Fruit fly (Drosophila melanogaster) whole organism, embryonic: Measurements from ENCODE around the gene CG42699.

Experiments
- Abd-B ChIP-seq: fragments of 200-800 bp; sonication (Bioruptor generic); optimal IDR thresholded peaks from 2 replicates; lab custom pipeline; 2018; ENCODE audit warnings: missing biosample characterization, mild to moderate bottlenecking, missing genetic modification characterization, moderate library complexity
- Aef1 ChIP-seq: fragments of 200-800 bp; sonication (Bioruptor generic); IDR thresholded peaks from 3 replicates; pipeline ENCODE4 v1.3.6; 2022; ENCODE audit warnings: missing biosample characterization, missing genetic modification characterization
- CG11247 ChIP-seq: fragments of 200-800 bp; sonication (Bioruptor generic); IDR thresholded peaks from 2 replicates; pipeline ENCODE4 v1.3.6; 2022; ENCODE audit warnings: missing biosample characterization, missing genetic modification characterization
- CG11504 ChIP-seq: fragments of 200-800 bp; sonication (Bioruptor generic); optimal IDR thresholded peaks from 3 replicates; lab custom pipeline; 2019; ENCODE audit warnings: missing biosample characterization, mild to moderate bottlenecking, missing genetic modification characterization, moderate library complexity
- CG11695 ChIP-seq: fragments of 200-800 bp; sonication (Bioruptor generic); IDR thresholded peaks from 3 replicates; pipeline ENCODE4 v1.3.6; 2022; ENCODE audit warnings: missing biosample characterization, missing genetic modification characterization
- CG13894 ChIP-seq: fragments of 200-800 bp; sonication (Bioruptor generic); optimal IDR thresholded peaks from 3 replicates; lab custom pipeline; 2018; ENCODE audit warnings: missing biosample characterization, mild to moderate bottlenecking, missing genetic modification characterization, moderate library complexity
- CG14014 ChIP-seq: fragments of 200-800 bp; sonication (Bioruptor generic); IDR thresholded peaks from 2 replicates; pipeline ENCODE4 v1.3.6; 2022; ENCODE audit warnings: missing biosample characterization, missing genetic modification characterization
- CG15601 ChIP-seq: fragments of 200-800 bp; sonication (Bioruptor generic); optimal IDR thresholded peaks from 3 replicates; lab custom pipeline; 2019; ENCODE audit warnings: missing biosample characterization, mild to moderate bottlenecking, missing genetic modification characterization, moderate library complexity
- CG17612 ChIP-seq: fragments of 200-800 bp; sonication (Bioruptor generic); IDR thresholded peaks from 2 replicates; pipeline ENCODE4 v1.3.6; 2022; ENCODE audit warnings: missing biosample characterization, missing genetic modification characterization
- CG18262 ChIP-seq: fragments of 200-800 bp; optimal IDR thresholded peaks from 3 replicates; lab custom pipeline; 2019; ENCODE audit warnings: missing biosample characterization, mild to moderate bottlenecking, missing genetic modification characterization, moderate library complexity
- CG2199 ChIP-seq: fragments of 200-800 bp; sonication (Bioruptor generic); IDR thresholded peaks from 3 replicates; pipeline ENCODE4 v1.3.6; 2022; ENCODE audit warnings: missing biosample characterization, missing genetic modification characterization
- CG2202 ChIP-seq: fragments of 200-800 bp; sonication (Bioruptor generic); optimal IDR thresholded peaks from 2 replicates; lab custom pipeline; 2018; ENCODE audit warnings: missing biosample characterization, mild to moderate bottlenecking, missing genetic modification characterization
- CG3847 ChIP-seq: fragments of 200-800 bp; sonication (Bioruptor generic); IDR thresholded peaks from 2 replicates; pipeline ENCODE4 v1.3.6; 2022; ENCODE audit warnings: missing biosample characterization, missing genetic modification characterization
- CG42726 ChIP-seq: fragments of 200-800 bp; sonication (Bioruptor generic); IDR thresholded peaks from 2 replicates; pipeline ENCODE4 v1.3.6; 2022; ENCODE audit warnings: missing biosample characterization, missing genetic modification characterization; ENCODE audit not compliant: partially characterized antibody
- CG4404 ChIP-seq: fragments of 200-800 bp; sonication (Bioruptor generic); IDR thresholded peaks from 2 replicates; pipeline ENCODE4 v1.3.6; 2022; ENCODE audit warnings: missing biosample characterization, missing genetic modification characterization
- CG5953 ChIP-seq: fragments of 200-800 bp; sonication (Bioruptor generic); IDR thresholded peaks from 2 replicates; pipeline ENCODE4 v1.3.6; 2022; ENCODE audit warnings: missing biosample characterization, missing genetic modification characterization
- CG6272 ChIP-seq: fragments of 200-800 bp; sonication (Bioruptor generic); IDR thresholded peaks from 2 replicates; pipeline ENCODE4 v1.3.6; 2022; ENCODE audit warnings: missing biosample characterization, missing genetic modification characterization
- CG9609 ChIP-seq: fragments of 200-800 bp; sonication (Bioruptor generic); optimal IDR thresholded peaks from 3 replicates; lab custom pipeline; 2016; ENCODE audit warnings: missing biosample characterization, missing genetic modification characterization
- CrebB ChIP-seq: fragments of 200-800 bp; sonication (Bioruptor generic); optimal IDR thresholded peaks from 3 replicates; lab custom pipeline; 2018; ENCODE audit warnings: missing biosample characterization, mild to moderate bottlenecking, missing genetic modification characterization
- D19B ChIP-seq: fragments of 200-800 bp; sonication (Bioruptor generic); optimal IDR thresholded peaks from 2 replicates; lab custom pipeline; 2017; ENCODE audit warnings: missing biosample characterization, mild to moderate bottlenecking, missing genetic modification characterization
- Dbx ChIP-seq: fragments of 200-800 bp; sonication (Bioruptor generic); IDR thresholded peaks from 3 replicates; pipeline ENCODE4 v1.3.6; 2022; ENCODE audit warnings: missing biosample characterization, missing genetic modification characterization
- Ets65A ChIP-seq: fragments of 200-800 bp; sonication (Bioruptor generic); peaks from one replicate; lab custom pipeline; 2016; ENCODE audit warnings: missing biosample characterization, missing genetic modification characterization
- H2.0 ChIP-seq: fragments of 200-800 bp; sonication (Bioruptor generic); IDR thresholded peaks from 2 replicates; pipeline ENCODE4 v1.3.6; 2022; ENCODE audit warnings: missing biosample characterization, missing genetic modification characterization
- HLH4C ChIP-seq: fragments of 200-800 bp; sonication (Bioruptor generic); IDR thresholded peaks from 3 replicates; pipeline ENCODE4 v1.3.6; 2022; ENCODE audit warnings: missing biosample characterization, missing genetic modification characterization; ENCODE audit not compliant: partially characterized antibody
- HLHmδ ChIP-seq: fragments of 200-800 bp; sonication (Bioruptor generic); optimal IDR thresholded peaks from 2 replicates; lab custom pipeline; 2018; ENCODE audit warnings: missing biosample characterization, mild to moderate bottlenecking, missing genetic modification characterization, moderate library complexity
- Hr39 ChIP-seq: fragments of >200 bp; optimal IDR thresholded peaks from 2 replicates; lab custom pipeline; 2017
- Jarid2 ChIP-seq: fragments of 200-800 bp; sonication (Bioruptor generic); optimal IDR thresholded peaks from 3 replicates; lab custom pipeline; 2017; ENCODE audit warnings: mild to moderate bottlenecking, missing biosample characterization, missing genetic modification reagents, missing genetic modification characterization
- Kr ChIP-seq: fragments of 200-800 bp; sonication (Bioruptor generic); optimal IDR thresholded peaks from 2 replicates; lab custom pipeline; 2017; ENCODE audit warnings: missing biosample characterization, mild to moderate bottlenecking, missing genetic modification characterization
- Lim3 ChIP-seq: fragments of 200-800 bp; sonication (Bioruptor generic); IDR thresholded peaks from 2 replicates; pipeline ENCODE4 v1.3.6; 2022; ENCODE audit warnings: missing biosample characterization, missing genetic modification characterization
- Meics ChIP-seq: fragments of 200-800 bp; sonication (Bioruptor generic); optimal IDR thresholded peaks from 2 replicates; lab custom pipeline; 2017; ENCODE audit warnings: missing biosample characterization, mild to moderate bottlenecking, missing genetic modification characterization
- Neu2 ChIP-seq: fragments of 200-800 bp; sonication (Bioruptor generic); optimal IDR thresholded peaks from 3 replicates; lab custom pipeline; 2016; ENCODE audit warnings: missing biosample characterization, missing genetic modification characterization, borderline replicate concordance
- Nf-YB ChIP-seq: fragments of 200-800 bp; sonication (Bioruptor generic); optimal IDR thresholded peaks from 3 replicates; lab custom pipeline; 2019; ENCODE audit warnings: missing biosample characterization, mild to moderate bottlenecking, missing genetic modification characterization, moderate library complexity
- NfI ChIP-seq: fragments of 200-800 bp; sonication (Bioruptor generic); optimal IDR thresholded peaks from 3 replicates; lab custom pipeline; 2018; ENCODE audit warnings: missing biosample characterization, mild to moderate bottlenecking, missing genetic modification characterization, moderate library complexity
- Opbp ChIP-seq: fragments of 200-800 bp; sonication (Bioruptor generic); IDR thresholded peaks from 3 replicates; pipeline ENCODE4 v1.3.6; 2022; ENCODE audit warnings: missing biosample characterization, missing genetic modification characterization; ENCODE audit not compliant: partially characterized antibody
- Ravus ChIP-seq: fragments of 200-800 bp; sonication (Bioruptor generic); IDR thresholded peaks from 2 replicates; pipeline ENCODE4 v1.3.6; 2022; ENCODE audit warnings: missing biosample characterization, missing genetic modification characterization
- Usf ChIP-seq: fragments of 200-800 bp; sonication (Bioruptor generic); optimal IDR thresholded peaks from 2 replicates; lab custom pipeline; 2017; ENCODE audit warnings: missing genotype, missing biosample characterization, missing genetic modification characterization
- Vsx1 ChIP-seq: fragments of 200-800 bp; sonication (Bioruptor generic); optimal IDR thresholded peaks from 2 replicates; lab custom pipeline; 2017; ENCODE audit warnings: missing biosample characterization, mild to moderate bottlenecking, missing genetic modification characterization, missing genetic modification reagents
- ato ChIP-seq: fragments of 200-800 bp; sonication (Bioruptor generic); IDR thresholded peaks from 2 replicates; pipeline ENCODE4 v1.3.6; 2022; ENCODE audit warnings: missing biosample characterization, missing genetic modification characterization; ENCODE audit not compliant: partially characterized antibody
- chm ChIP-seq: fragments of 200-800 bp; sonication (Bioruptor generic); IDR thresholded peaks from 2 replicates; pipeline ENCODE4 v1.3.6; 2022; ENCODE audit warnings: missing biosample characterization, missing genetic modification characterization
- crc ChIP-seq: fragments of 200-800 bp; sonication (Bioruptor generic); optimal IDR thresholded peaks from 2 replicates; lab custom pipeline; 2016; ENCODE audit warnings: missing biosample characterization, missing genetic modification characterization
- exex ChIP-seq: fragments of 200-800 bp; sonication (Bioruptor generic); optimal IDR thresholded peaks from 4 replicates; lab custom pipeline; 2018; ENCODE audit warnings: missing biosample characterization, mild to moderate bottlenecking, missing genetic modification characterization, moderate library complexity
- lbe ChIP-seq: fragments of 200-800 bp; sonication (Bioruptor generic); optimal IDR thresholded peaks from 2 replicates; lab custom pipeline; 2016; ENCODE audit warnings: missing biosample characterization, mild to moderate bottlenecking, missing genetic modification characterization
- nau ChIP-seq: fragments of 200-800 bp; sonication (Bioruptor generic); optimal IDR thresholded peaks from 3 replicates; lab custom pipeline; 2017; ENCODE audit warnings: missing biosample characterization, mild to moderate bottlenecking, missing genetic modification characterization, missing genetic modification reagents
- nerfin-1 ChIP-seq: fragments of 200-800 bp; sonication (Bioruptor generic); optimal IDR thresholded peaks from 3 replicates; lab custom pipeline; 2019; ENCODE audit warnings: missing biosample characterization, mild to moderate bottlenecking, missing genetic modification characterization, moderate library complexity
- peb ChIP-seq: fragments of 200-800 bp; sonication (Bioruptor generic); IDR thresholded peaks from 2 replicates; pipeline ENCODE4 v1.3.6; 2022; ENCODE audit warnings: missing biosample characterization, missing genetic modification characterization
- sens ChIP-seq: fragments of 200-800 bp; sonication (Bioruptor generic); peaks from one replicate; lab custom pipeline; 2016; ENCODE audit warnings: missing biosample characterization, missing genetic modification characterization
- sisA ChIP-seq: fragments of 200-800 bp; sonication (Bioruptor generic); IDR thresholded peaks from 2 replicates; pipeline ENCODE4 v1.3.6; 2022; ENCODE audit warnings: missing biosample characterization, missing genetic modification characterization
- tll ChIP-seq, 2 experiments: fragments of 200-800 bp in 1 of 2; fragments of >200 bp in 1 of 2; sonication (Bioruptor generic) in 1 of 2; optimal IDR thresholded peaks; 2 replicates each; lab custom pipeline; 2017 to 2019; ENCODE audit warnings: missing biosample characterization in 2 of 2, missing genetic modification characterization in 2 of 2, mild to moderate bottlenecking in 1 of 2, moderate library complexity in 1 of 2
- zf30C ChIP-seq: fragments of 200-800 bp; sonication (Bioruptor generic); optimal IDR thresholded peaks from 3 replicates; lab custom pipeline; 2018; ENCODE audit warnings: missing biosample characterization, mild to moderate bottlenecking, missing genetic modification characterization

The CG42699 gene

dm6 chrX:5764001-5764892 is at the start of gene CG42699, which contains the start of gene MAPk-Ak2 (continued):
- TF ChIP-seq chm (GFP tag; lab: Robert Waterston, UW): peak; percentile 92
- TF ChIP-seq H2.0 (GFP tag; lab: Robert Waterston, UW): no peak
- no peak for TF ChIP-seq tll (GFP tag; optimal IDR thresholded peaks at IDR 0.05; lab: Kevin White, UChicago)
- peak; percentile 62; the same call in 1 of the 3 replicates for TF ChIP-seq Dbx (GFP tag; lab: Robert Waterston, UW)
- TF ChIP-seq Vsx1 (GFP tag; lab: Kevin White, UChicago): peak; percentile 78
- no peak for TF ChIP-seq Ravus (GFP tag; lab: Robert Waterston, UW)
- no peak for TF ChIP-seq CG6272 (GFP tag; lab: Robert Waterston, UW)
- peak; percentile 85 for TF ChIP-seq HLH4C (GFP tag; lab: Robert Waterston, UW)
- TF ChIP-seq lbe (GFP tag; lab: Kevin White, UChicago): peak; percentile 68
- peak; percentile 38 for TF ChIP-seq HLHmδ (GFP tag; lab: Kevin White, UChicago)
- TF ChIP-seq Lim3 (GFP tag; lab: Robert Waterston, UW): no peak
- peak; percentile 94 for TF ChIP-seq nerfin-1 (tag; lab: Kevin White, UChicago)
- peak; percentile 84 for TF ChIP-seq Meics
- TF ChIP-seq crc (GFP tag; lab: Kevin White, UChicago): peak; percentile 71
- TF ChIP-seq zf30C (GFP tag; lab: Kevin White, UChicago): no peak
- peak; percentile 73 for TF ChIP-seq exex (tag; lab: Kevin White, UChicago)
- TF ChIP-seq peb (GFP tag; lab: Robert Waterston, UW): no peak
- TF ChIP-seq Jarid2 (GFP tag; lab: Kevin White, UChicago): peak; percentile 82
- TF ChIP-seq sens: peak; percentile 94
- peak; percentile 69 for TF ChIP-seq ato (GFP tag; lab: Robert Waterston, UW)
- TF ChIP-seq CG9609 (GFP tag; lab: Kevin White, UChicago): peak; percentile 58
- TF ChIP-seq CG18262 (tag; lab: Kevin White, UChicago): peak; percentile 63
- TF ChIP-seq CG11695 (GFP tag; lab: Robert Waterston, UW): peak; percentile 73
- TF ChIP-seq Neu2 (GFP tag; lab: Kevin White, UChicago): no peak
- TF ChIP-seq Nf-YB: peak; percentile 54
- peak; percentile 59; the same call in 1 of the 2 replicates for TF ChIP-seq CG3847 (GFP tag; lab: Robert Waterston, UW)
- TF ChIP-seq D19B (GFP tag; lab: Kevin White, UChicago): peak; percentile 36
- no peak for TF ChIP-seq CG4404
- TF ChIP-seq CG17612 (GFP tag; lab: Robert Waterston, UW): no peak
- TF ChIP-seq CG11504 (tag; lab: Kevin White, UChicago): peak; percentile 61
- TF ChIP-seq nau (GFP tag; lab: Kevin White, UChicago): peak; percentile 90
- TF ChIP-seq CrebB (tag; lab: Kevin White, UChicago): peak; percentile 87
- TF ChIP-seq Hr39 (lab: Kevin White, UChicago): no peak
- TF ChIP-seq CG11247 (GFP tag; lab: Robert Waterston, UW): peak; percentile 63
- no peak for TF ChIP-seq Aef1 (GFP tag; lab: Robert Waterston, UW)
- TF ChIP-seq CG42726: no peak
- TF ChIP-seq CG14014 (GFP tag; lab: Robert Waterston, UW): peak; percentile 85; the same call in 1 of the 2 replicates
- TF ChIP-seq NfI (GFP tag; lab: Kevin White, UChicago): peak; percentile 76
- peak; percentile 66; the same call in 2 of the 3 replicates for TF ChIP-seq Opbp (GFP tag; lab: Robert Waterston, UW)
- TF ChIP-seq CG15601 (tag; lab: Kevin White, UChicago): peak; percentile 87
- TF ChIP-seq Usf (GFP tag; lab: Kevin White, UChicago): no peak
- TF ChIP-seq Abd-B (GFP tag; lab: Kevin White, UChicago): peak; percentile 30
- TF ChIP-seq CG5953: peak; percentile 77
- TF ChIP-seq Kr (GFP tag; lab: Kevin White, UChicago): peak; percentile 70
- no peak for TF ChIP-seq CG2199 (GFP tag; lab: Robert Waterston, UW)
- TF ChIP-seq sisA (GFP tag; lab: Robert Waterston, UW): no peak
- TF ChIP-seq CG2202 (tag; lab: Kevin White, UChicago): peak; percentile 79
- TF ChIP-seq Ets65A (GFP tag; lab: Kevin White, UChicago): peak; percentile 55
- peak; percentile 90 for TF ChIP-seq CG13894 (tag; lab: Kevin White, UChicago)
